Worm (Caenorhabditis elegans) whole organism, L1 larva: ENCODE measurements around the gene idpp-7.

Source experiments
- ama-1 ChIP-seq: fragments of 150-350 bp; optimal IDR thresholded peaks from 2 replicates; lab custom pipeline; 2014
- ceh-82 ChIP-seq, 3 experiments: fragments of 150-350 bp in 1 of 3; sonication (generic microtip) in 2 of 3; optimal IDR thresholded peaks; 2 replicates each; lab custom pipeline; 2014 to 2017; ENCODE audit warnings: missing biosample characterization in 3 of 3, missing genetic modification characterization in 3 of 3
- dpl-1 ChIP-seq, 3 experiments: fragments of 150-350 bp in 2 of 3; sonication (generic microtip) in 1 of 3; optimal IDR thresholded peaks; 2 replicates each; lab custom pipeline; 2014 to 2017; ENCODE audit warnings: missing biosample characterization in 3 of 3, missing genetic modification characterization in 3 of 3, missing genetic modification reagents in 3 of 3
- fkh-4 ChIP-seq: sonication (generic microtip); optimal IDR thresholded peaks from 2 replicates; lab custom pipeline; 2016; ENCODE audit warnings: missing compliant biosample characterization, missing genetic modification characterization, borderline replicate concordance
- nhr-237 ChIP-seq: fragments of 150-350 bp; optimal IDR thresholded peaks from 2 replicates; lab custom pipeline; 2014; ENCODE audit warnings: missing biosample characterization, missing genetic modification characterization
- skn-1 ChIP-seq: fragments of 150-350 bp; optimal IDR thresholded peaks from 2 replicates; lab custom pipeline; 2014; ENCODE audit warnings: missing biosample characterization, missing genetic modification characterization

DNA sequence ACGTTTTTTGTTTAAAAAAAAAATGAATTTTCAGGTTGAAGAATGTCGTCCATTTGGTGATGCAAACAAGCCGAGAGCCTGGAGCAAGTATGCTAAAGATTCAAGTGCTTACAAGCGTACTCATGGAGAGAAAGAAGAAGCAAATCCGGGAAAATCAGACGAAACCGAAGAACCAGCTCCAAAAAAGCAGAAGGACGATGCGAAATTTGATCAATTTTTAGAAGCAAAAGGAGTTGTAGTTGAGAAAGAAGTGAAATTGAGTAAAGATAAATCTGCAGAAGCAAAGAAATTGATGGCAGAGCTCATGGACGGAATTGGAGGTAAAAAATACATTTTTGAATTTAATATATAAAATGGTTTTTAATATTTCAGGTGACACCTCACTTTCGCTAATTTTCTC, 5.5 kb downstream of the idpp-7 start:
- no peak for TF ChIP-seq ama-1 (lab: Kevin White, UChicago)
- no peak for TF ChIP-seq skn-1 (tag; lab: Kevin White, UChicago)
- no peak for TF ChIP-seq dpl-1 (GFP tag; optimal IDR thresholded peaks at IDR 0.05; lab: Kevin White, UChicago)
- TF ChIP-seq ceh-82 (tag; optimal IDR thresholded peaks at IDR 0.05; lab: Kevin White, UChicago), result no peak
- no peak for TF ChIP-seq fkh-4
- TF ChIP-seq nhr-237 (tag; lab: Kevin White, UChicago), result no peak
